Worm (Caenorhabditis elegans) whole organism, L3 larva: ENCODE data around the gene affl-2.

Experiments
- aly-2 ChIP-seq: fragments of 150-350 bp; optimal IDR thresholded peaks from 2 replicates; lab custom pipeline; 2014; ENCODE audit warnings: missing biosample characterization, missing genetic modification characterization
- ama-1 ChIP-seq: fragments of 150-350 bp; optimal IDR thresholded peaks from 2 replicates; lab custom pipeline; 2018
- ceh-16 ChIP-seq: sonication (generic microtip); optimal IDR thresholded peaks from 2 replicates; lab custom pipeline; 2017; ENCODE audit warnings: missing biosample characterization, missing genetic modification characterization
- ceh-28 ChIP-seq: fragments of 150-350 bp; optimal IDR thresholded peaks from 2 replicates; lab custom pipeline; 2014; ENCODE audit warnings: missing biosample characterization, missing genetic modification reagents, missing genetic modification characterization
- ceh-82 ChIP-seq: fragments of 150-350 bp; optimal IDR thresholded peaks from 2 replicates; lab custom pipeline; 2014; ENCODE audit warnings: missing biosample characterization, missing genetic modification characterization
- ceh-9 ChIP-seq: sonication (generic microtip); optimal IDR thresholded peaks from 2 replicates; lab custom pipeline; 2018; ENCODE audit warnings: missing biosample characterization, missing genetic modification characterization
- daf-12 ChIP-seq: fragments of 150-350 bp; optimal IDR thresholded peaks from 2 replicates; lab custom pipeline; 2014; ENCODE audit warnings: missing biosample characterization, missing genetic modification reagents, missing genetic modification characterization
- egl-5 ChIP-seq: fragments of 150-350 bp; optimal IDR thresholded peaks from 2 replicates; lab custom pipeline; 2017; ENCODE audit warnings: missing biosample characterization, missing genetic modification reagents, missing genetic modification characterization, inconsistent platforms
- elt-2 ChIP-seq: sonication (generic microtip); optimal IDR thresholded peaks from 2 replicates; lab custom pipeline; 2016; ENCODE audit warnings: missing genetic modification reagents, mild to moderate bottlenecking, missing genetic modification characterization, missing compliant biosample characterization
- elt-3 ChIP-seq, 3 experiments: fragments of 150-350 bp in 1 of 3; sonication (generic microtip) in 2 of 3; optimal IDR thresholded peaks; 2 replicates in 2 of 3; 4 replicates in 1 of 3; lab custom pipeline; 2014 to 2017; ENCODE audit warnings: missing biosample characterization in 3 of 3, missing genetic modification characterization in 3 of 3
- eor-1 ChIP-seq, 2 experiments: fragments of 150-350 bp; optimal IDR thresholded peaks; 2 replicates each; lab custom pipeline; 2014 to 2018; ENCODE audit warnings: missing biosample characterization in 2 of 2, missing genetic modification characterization in 2 of 2
- fkh-2 ChIP-seq: fragments of 150-350 bp; optimal IDR thresholded peaks from 2 replicates; lab custom pipeline; 2014; ENCODE audit warnings: missing biosample characterization, missing genetic modification reagents, missing genetic modification characterization
- jun-1 ChIP-seq: fragments of 150-350 bp; optimal IDR thresholded peaks from 2 replicates; lab custom pipeline; 2014; ENCODE audit warnings: missing biosample characterization, missing genetic modification reagents, missing genetic modification characterization
- lin-15B ChIP-seq: fragments of 150-350 bp; optimal IDR thresholded peaks from 2 replicates; lab custom pipeline; 2014; ENCODE audit warnings: missing biosample characterization, missing genetic modification characterization
- lin-39 ChIP-seq: fragments of 150-350 bp; optimal IDR thresholded peaks from 2 replicates; lab custom pipeline; 2018; ENCODE audit warnings: missing biosample characterization, missing genetic modification reagents, missing genetic modification characterization
- mdl-1 ChIP-seq: fragments of 150-350 bp; optimal IDR thresholded peaks from 2 replicates; lab custom pipeline; 2014; ENCODE audit warnings: missing biosample characterization, missing genetic modification characterization
- nfya-1 ChIP-seq: sonication (generic microtip); optimal IDR thresholded peaks from 2 replicates; lab custom pipeline; 2017; ENCODE audit warnings: missing genetic modification characterization, mild to moderate bottlenecking, missing compliant biosample characterization, antibody characterized with exemption, moderate library complexity; ENCODE audit not compliant: insufficient read depth
- nhr-12 ChIP-seq: fragments of 150-350 bp; optimal IDR thresholded peaks from 2 replicates; lab custom pipeline; 2014; ENCODE audit warnings: missing biosample characterization, missing genetic modification characterization
- nhr-237 ChIP-seq: fragments of 150-350 bp; optimal IDR thresholded peaks from 2 replicates; lab custom pipeline; 2014; ENCODE audit warnings: missing biosample characterization, missing genetic modification characterization
- nhr-25 ChIP-seq: sonication (generic microtip); optimal IDR thresholded peaks from 2 replicates; lab custom pipeline; 2017; ENCODE audit warnings: missing biosample characterization, missing genetic modification characterization
- nhr-28 ChIP-seq: fragments of 150-350 bp; optimal IDR thresholded peaks from 2 replicates; lab custom pipeline; 2014; ENCODE audit warnings: missing biosample characterization, missing genetic modification characterization
- nhr-43 ChIP-seq: sonication (generic microtip); optimal IDR thresholded peaks from 2 replicates; lab custom pipeline; 2016; ENCODE audit warnings: mild to moderate bottlenecking, missing genetic modification characterization, missing compliant biosample characterization; ENCODE audit not compliant: poor library complexity, severe bottlenecking
- nhr-67 ChIP-seq: fragments of 150-350 bp; optimal IDR thresholded peaks from 2 replicates; lab custom pipeline; 2014; ENCODE audit warnings: missing biosample characterization, missing genetic modification characterization
- nhr-76 ChIP-seq: fragments of 150-350 bp; sonication (generic microtip); optimal IDR thresholded peaks from 5 replicates; lab custom pipeline; 2014; ENCODE audit warnings: missing biosample characterization, missing genetic modification characterization
- nhr-77 ChIP-seq: fragments of 150-350 bp; optimal IDR thresholded peaks from 2 replicates; lab custom pipeline; 2014; ENCODE audit warnings: missing biosample characterization, missing genetic modification characterization
- pha-4 ChIP-seq: fragments of 150-350 bp; optimal IDR thresholded peaks from 2 replicates; lab custom pipeline; 2014; ENCODE audit warnings: missing biosample characterization, missing genetic modification reagents, missing genetic modification characterization
- skn-1 ChIP-seq: fragments of 150-350 bp; optimal IDR thresholded peaks from 2 replicates; lab custom pipeline; 2014; ENCODE audit warnings: missing biosample characterization, missing genetic modification characterization
- snpc-4 ChIP-seq: fragments of 150-350 bp; optimal IDR thresholded peaks from 2 replicates; lab custom pipeline; 2014; ENCODE audit warnings: missing biosample characterization, missing genetic modification characterization
- tbx-2 ChIP-seq: sonication (generic microtip); optimal IDR thresholded peaks from 2 replicates; lab custom pipeline; 2016; ENCODE audit warnings: mild to moderate bottlenecking, missing genetic modification characterization, missing compliant biosample characterization
- zag-1 ChIP-seq: fragments of 150-350 bp; optimal IDR thresholded peaks from 2 replicates; lab custom pipeline; 2014; ENCODE audit warnings: missing biosample characterization, missing genetic modification characterization
- ztf-11 ChIP-seq: fragments of 150-350 bp; optimal IDR thresholded peaks from 2 replicates; lab custom pipeline; 2014; ENCODE audit warnings: missing biosample characterization, missing genetic modification characterization

Gene affl-2

DNA sequence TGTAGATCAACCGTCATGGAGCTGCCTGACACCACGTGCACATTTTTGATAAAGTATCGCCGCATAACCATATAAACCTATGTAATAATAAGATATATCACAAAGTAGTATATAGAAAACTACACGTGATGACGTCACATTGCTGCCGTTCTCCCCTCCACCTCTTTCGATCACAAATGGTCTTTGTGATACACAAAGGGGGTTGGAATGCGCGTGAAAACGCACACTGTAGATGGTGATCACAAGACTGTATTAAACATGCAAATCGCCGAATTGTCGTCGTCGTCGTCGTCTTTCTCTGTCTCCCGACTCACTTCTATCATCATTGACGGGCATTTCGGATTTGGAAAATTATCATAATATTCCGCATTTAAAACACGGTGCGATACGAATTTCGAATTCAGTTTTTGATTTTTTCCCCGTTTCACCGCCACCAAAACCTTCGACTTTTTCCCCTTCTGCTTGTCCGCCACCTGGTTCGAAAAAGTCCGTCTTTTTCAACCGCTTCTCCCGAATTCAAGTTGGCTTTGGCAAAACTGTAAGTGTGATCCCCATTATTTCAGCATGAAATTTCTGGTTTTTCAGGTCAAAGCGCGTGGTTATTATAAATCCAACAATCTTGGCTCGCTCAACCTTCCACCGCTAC lies 32.4 kb upstream of the affl-2 start, which contains the start of the genes Y55B1BL.1 and Y55B1BL.2:
Y55B1BL.1 (plus strand) TSS at position 217 of the 646 bp plus-strand sequence.
Y55B1BL.2 (plus strand) TSS at position 596 of the 646 bp plus-strand sequence.
- TF ChIP-seq nhr-76 (tag; lab: Kevin White, UChicago) (no peak), nhr-12 (tag; lab: Kevin White, UChicago) (no peak)

DNA sequence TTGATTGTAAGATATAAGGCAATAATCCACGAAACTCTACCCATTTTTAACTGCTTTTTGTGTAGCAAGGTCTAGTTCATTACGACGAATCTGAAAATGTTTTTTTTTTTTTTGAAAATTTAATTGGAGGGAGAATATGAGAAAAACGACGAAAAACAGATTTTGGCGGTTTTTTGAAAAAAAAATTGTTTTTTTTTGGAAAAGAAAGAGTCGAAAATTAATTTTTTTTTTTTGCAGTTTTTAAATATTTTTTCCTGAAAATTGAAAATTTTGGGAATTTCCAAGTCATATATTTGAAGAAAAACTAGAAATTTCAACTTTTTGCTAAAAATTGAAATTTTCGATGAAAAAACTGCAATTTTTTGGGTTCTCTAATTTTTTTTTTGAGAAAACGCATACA lies 16.0 kb upstream of the affl-2 start, which contains the start of gene stim-1:
stim-1 (minus strand) TSS at position 101 of the 400 bp plus-strand sequence.
- TF ChIP-seq zag-1 (tag; lab: Kevin White, UChicago) (no peak), nhr-43 (tag; lab: Kevin White, UChicago) (no peak), nhr-77 (no peak), ama-1 (lab: Kevin White, UChicago) (no peak), nhr-67 (tag; lab: Kevin White, UChicago) (no peak), jun-1 (tag; lab: Kevin White, UChicago) (no peak), tbx-2 (no peak), ceh-28 (tag; lab: Kevin White, UChicago) (no peak), nhr-237 (tag; lab: Kevin White, UChicago) (no peak), eor-1 (tag; optimal IDR thresholded peaks at IDR 0.05; lab: Kevin White, UChicago) (no peak), ztf-11 (tag; lab: Kevin White, UChicago) (no peak)
- TF ChIP-seq, all 47 proteins: peak for 0

DNA sequence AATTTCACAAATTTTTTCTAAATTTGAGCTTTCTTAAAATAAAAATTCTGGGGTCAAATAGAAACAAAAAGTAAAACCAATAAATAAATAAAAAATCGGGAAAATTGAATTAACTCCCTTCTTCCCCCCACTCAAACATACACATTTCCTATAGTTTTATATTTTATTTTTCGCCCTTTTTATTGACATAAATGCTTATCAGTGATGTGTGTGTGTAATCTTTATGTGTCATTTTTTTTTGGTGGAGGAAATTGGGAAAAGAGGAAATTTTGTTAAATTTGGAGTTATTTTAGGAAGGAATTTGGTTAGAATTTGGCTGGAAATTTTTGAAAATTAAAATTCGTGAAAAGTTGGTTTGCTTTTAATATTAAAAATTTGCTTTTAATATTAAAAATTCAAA lies 12.1 kb upstream of the affl-2 start:
- TF ChIP-seq pha-4 (tag; lab: Kevin White, UChicago) (peak; percentile 70), nhr-77 (no peak), ama-1 (lab: Kevin White, UChicago) (no peak), elt-2 (peak; percentile 58), nhr-43 (tag; lab: Kevin White, UChicago) (no peak), lin-39 (tag; lab: Kevin White, UChicago) (no peak)

DNA sequence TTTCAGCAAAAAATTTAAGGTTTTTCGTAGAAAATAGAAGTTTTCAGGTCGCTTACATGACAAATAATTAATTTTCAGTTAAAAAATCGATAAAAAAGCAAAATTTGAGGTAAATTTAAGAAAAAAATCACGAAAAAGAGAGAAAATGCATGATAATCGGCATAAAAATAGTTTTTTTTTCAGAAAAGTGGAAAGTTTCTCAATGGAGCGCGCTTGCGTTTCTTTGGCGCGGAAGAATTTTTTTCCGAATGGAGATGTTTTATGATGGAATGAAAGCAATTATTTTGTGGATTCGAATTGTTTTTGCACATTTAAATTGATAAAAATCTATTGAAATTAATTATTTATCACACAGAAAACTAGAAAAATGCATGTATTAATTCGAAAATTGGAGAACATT lies 10.8 kb upstream of the affl-2 start:
- TF ChIP-seq eor-1 (tag; optimal IDR thresholded peaks at IDR 0.05; lab: Kevin White, UChicago) (no peak), snpc-4 (tag; lab: Kevin White, UChicago) (no peak), skn-1 (tag; lab: Kevin White, UChicago) (no peak), nhr-25 (tag; lab: Kevin White, UChicago) (no peak), elt-3 (tag; optimal IDR thresholded peaks at IDR 0.05; lab: Kevin White, UChicago) (no peak), lin-15B (tag; lab: Kevin White, UChicago) (peak; percentile 52), pha-4 (tag; lab: Kevin White, UChicago) (peak; percentile 38), daf-12 (tag; lab: Kevin White, UChicago) (no peak), egl-5 (no peak), nhr-12 (tag; lab: Kevin White, UChicago) (no peak), ceh-9 (no peak)
- TF ChIP-seq, all 47 proteins: peak for 2

DNA sequence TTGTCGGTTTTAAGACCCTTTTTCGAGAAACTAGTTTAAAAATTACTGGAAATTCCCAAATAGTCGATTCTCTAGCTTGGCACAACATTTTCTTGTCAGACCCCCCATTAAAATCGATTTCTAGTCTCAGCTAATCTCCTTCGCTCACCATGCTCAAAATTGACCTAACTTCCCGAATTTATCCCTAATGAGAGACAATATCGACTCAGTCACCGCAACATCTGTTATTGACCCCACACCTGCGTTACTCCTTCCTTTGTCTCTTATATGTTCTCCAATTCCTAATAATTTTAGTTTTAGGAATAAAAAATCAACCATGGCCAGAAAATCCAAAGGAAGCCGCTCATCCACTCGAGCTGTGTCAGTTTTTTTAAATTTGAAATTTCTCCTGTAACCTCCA lies 5.7 kb upstream of the affl-2 start, which contains the start of gene cec-8:
cec-8 (plus strand) TSS at position 301 of the 400 bp plus-strand sequence.
- TF ChIP-seq lin-15B (tag; lab: Kevin White, UChicago) = no peak
- no peak for TF ChIP-seq eor-1 (tag; optimal IDR thresholded peaks at IDR 0.05; lab: Kevin White, UChicago)
- no peak for TF ChIP-seq aly-2 (tag; lab: Kevin White, UChicago)
- no peak for TF ChIP-seq ceh-16
- TF ChIP-seq nhr-28 (tag; lab: Kevin White, UChicago) = no peak
- no peak for TF ChIP-seq mdl-1 (tag; lab: Kevin White, UChicago)
- no peak for TF ChIP-seq snpc-4 (tag; lab: Kevin White, UChicago)
- no peak for TF ChIP-seq nhr-25 (tag; lab: Kevin White, UChicago)
- no peak for TF ChIP-seq fkh-2 (tag; lab: Kevin White, UChicago)
- no peak for TF ChIP-seq ceh-82 (tag; lab: Kevin White, UChicago)
- TF ChIP-seq daf-12 (tag; lab: Kevin White, UChicago) = no peak
- no peak for TF ChIP-seq nfya-1
- no peak for TF ChIP-seq nhr-67 (tag; lab: Kevin White, UChicago)
- TF ChIP-seq nhr-76 (tag; lab: Kevin White, UChicago) = no peak
- no peak for TF ChIP-seq nhr-77
